Worm (Caenorhabditis elegans): ENCODE data around the gene cyn-9.

DNA sequence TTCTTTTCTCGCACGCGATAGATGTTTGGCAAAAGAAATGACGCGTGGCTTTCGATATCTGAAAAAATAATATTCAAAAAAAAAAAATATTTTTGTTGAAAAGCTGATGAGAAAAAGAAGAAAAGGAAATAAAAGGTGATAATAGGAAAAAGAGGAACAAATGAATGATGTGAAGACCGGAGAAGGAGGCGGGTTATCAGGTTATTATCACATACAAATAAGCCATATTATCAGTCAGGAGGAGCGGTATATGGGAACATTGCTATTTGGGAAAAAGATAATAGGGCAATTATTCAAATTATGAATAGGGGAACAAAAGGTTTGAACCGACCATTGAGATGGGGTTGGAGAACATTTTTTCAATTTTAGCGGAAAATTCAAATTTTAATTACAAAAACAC, 25.3 kb downstream of the cyn-9 start:
- TF ChIP-seq dao-5 (tag; optimal IDR thresholded peaks at IDR 0.05), result no peak
- TF ChIP-seq him-1 (tag; optimal IDR thresholded peaks at IDR 0.05), result no peak
- TF ChIP-seq W03F9.2 (tag; optimal IDR thresholded peaks at IDR 0.05), result no peak

Measured in whole organism, L4/young adult.